Fruit fly (Drosophila melanogaster) whole organism, embryonic: Measurements from ENCODE around the gene udt.

ENCODE experiments used
- Atf3 ChIP-seq: fragments of 200-800 bp; sonication (Bioruptor generic); optimal IDR thresholded peaks from 3 replicates; lab custom pipeline; 2016; ENCODE audit warnings: missing biosample characterization, missing genetic modification characterization
- CG10959 ChIP-seq: fragments of 200-800 bp; sonication (Bioruptor generic); IDR thresholded peaks from 2 replicates; pipeline ENCODE4 v1.3.6; 2022; ENCODE audit warnings: missing biosample characterization, missing genetic modification characterization
- CG14710 ChIP-seq: fragments of 200-800 bp; sonication (Bioruptor generic); optimal IDR thresholded peaks from 3 replicates; lab custom pipeline; 2019; ENCODE audit warnings: missing biosample characterization, mild to moderate bottlenecking, missing genetic modification characterization, moderate library complexity
- CG1529 ChIP-seq: fragments of 200-800 bp; sonication (Bioruptor generic); optimal IDR thresholded peaks from 3 replicates; lab custom pipeline; 2018; ENCODE audit warnings: missing biosample characterization, missing genetic modification characterization
- CG18476 ChIP-seq: fragments of 200-800 bp; sonication (Bioruptor generic); optimal IDR thresholded peaks from 2 replicates; lab custom pipeline; 2016; ENCODE audit warnings: missing biosample characterization, mild to moderate bottlenecking, missing genetic modification characterization
- CG33213 ChIP-seq: fragments of 200-800 bp; sonication (Bioruptor generic); optimal IDR thresholded peaks from 3 replicates; lab custom pipeline; 2016; ENCODE audit warnings: missing biosample characterization, missing genetic modification characterization
- CG6272 ChIP-seq: fragments of 200-800 bp; sonication (Bioruptor generic); IDR thresholded peaks from 2 replicates; pipeline ENCODE4 v1.3.6; 2022; ENCODE audit warnings: missing biosample characterization, missing genetic modification characterization
- Opbp ChIP-seq: fragments of 200-800 bp; sonication (Bioruptor generic); IDR thresholded peaks from 3 replicates; pipeline ENCODE4 v1.3.6; 2022; ENCODE audit warnings: missing biosample characterization, missing genetic modification characterization; ENCODE audit not compliant: partially characterized antibody
- fd96Cb ChIP-seq: fragments of 200-800 bp; sonication (Bioruptor generic); optimal IDR thresholded peaks from 2 replicates; lab custom pipeline; 2018; ENCODE audit warnings: missing biosample characterization, mild to moderate bottlenecking, missing genetic modification characterization, moderate library complexity
- h ChIP-seq: fragments of >200 bp; optimal IDR thresholded peaks from 2 replicates; lab custom pipeline; 2017
- psq ChIP-seq: fragments of 200-800 bp; sonication (Bioruptor generic); optimal IDR thresholded peaks from 2 replicates; lab custom pipeline; 2017; ENCODE audit warnings: missing biosample characterization, missing genetic modification characterization

dm6 chr3R:23780757-23781156, 17.7 kb upstream of the udt start:
- TF ChIP-seq h (lab: Kevin White, UChicago) (no peak), CG33213 (GFP tag; lab: Kevin White, UChicago) (no peak), CG14710 (tag; lab: Kevin White, UChicago) (no peak), psq (GFP tag; lab: Kevin White, UChicago) (no peak), fd96Cb (tag; lab: Kevin White, UChicago) (no peak), CG6272 (GFP tag; lab: Robert Waterston, UW) (no peak), Opbp (GFP tag; lab: Robert Waterston, UW) (no peak), CG1529 (no peak), Atf3 (GFP tag; lab: Kevin White, UChicago) (no peak), CG18476 (GFP tag; lab: Kevin White, UChicago) (no peak), CG10959 (GFP tag; lab: Robert Waterston, UW) (no peak)
